Worm (Caenorhabditis elegans) whole organism, L3 larva: Measurements from ENCODE around the gene CD4.1.

Source experiments
- ama-1 ChIP-seq: fragments of 150-350 bp; optimal IDR thresholded peaks from 2 replicates; lab custom pipeline; 2018
- ceh-82 ChIP-seq: fragments of 150-350 bp; optimal IDR thresholded peaks from 2 replicates; lab custom pipeline; 2014; ENCODE audit warnings: missing biosample characterization, missing genetic modification characterization
- elt-1 ChIP-seq: fragments of 150-350 bp; optimal IDR thresholded peaks from 2 replicates; lab custom pipeline; 2014; ENCODE audit warnings: missing biosample characterization, missing genetic modification characterization
- mdl-1 ChIP-seq: fragments of 150-350 bp; optimal IDR thresholded peaks from 2 replicates; lab custom pipeline; 2014; ENCODE audit warnings: missing biosample characterization, missing genetic modification characterization
- nhr-76 ChIP-seq: fragments of 150-350 bp; sonication (generic microtip); optimal IDR thresholded peaks from 5 replicates; lab custom pipeline; 2014; ENCODE audit warnings: missing biosample characterization, missing genetic modification characterization
- snpc-4 ChIP-seq: fragments of 150-350 bp; optimal IDR thresholded peaks from 2 replicates; lab custom pipeline; 2014; ENCODE audit warnings: missing biosample characterization, missing genetic modification characterization
- zag-1 ChIP-seq: fragments of 150-350 bp; optimal IDR thresholded peaks from 2 replicates; lab custom pipeline; 2014; ENCODE audit warnings: missing biosample characterization, missing genetic modification characterization
- ztf-11 ChIP-seq: fragments of 150-350 bp; optimal IDR thresholded peaks from 2 replicates; lab custom pipeline; 2014; ENCODE audit warnings: missing biosample characterization, missing genetic modification characterization

ce11 chrV:5591887-5592286 lies 14.5 kb upstream of the CD4.1 start:
- TF ChIP-seq zag-1 = no peak
- no peak for TF ChIP-seq mdl-1 (tag; lab: Kevin White, UChicago)
- TF ChIP-seq ama-1 (lab: Kevin White, UChicago) = no peak
- TF ChIP-seq ztf-11 (tag; lab: Kevin White, UChicago) = no peak
- no peak for TF ChIP-seq ceh-82 (tag; lab: Kevin White, UChicago)
- TF ChIP-seq snpc-4 (tag; lab: Kevin White, UChicago) = no peak
- no peak for TF ChIP-seq nhr-76 (tag; lab: Kevin White, UChicago)
- no peak for TF ChIP-seq elt-1 (tag; lab: Kevin White, UChicago)
